Fruit fly (Drosophila melanogaster): ENCODE data around the gene CG12099.

Gene CG12099

DNA sequence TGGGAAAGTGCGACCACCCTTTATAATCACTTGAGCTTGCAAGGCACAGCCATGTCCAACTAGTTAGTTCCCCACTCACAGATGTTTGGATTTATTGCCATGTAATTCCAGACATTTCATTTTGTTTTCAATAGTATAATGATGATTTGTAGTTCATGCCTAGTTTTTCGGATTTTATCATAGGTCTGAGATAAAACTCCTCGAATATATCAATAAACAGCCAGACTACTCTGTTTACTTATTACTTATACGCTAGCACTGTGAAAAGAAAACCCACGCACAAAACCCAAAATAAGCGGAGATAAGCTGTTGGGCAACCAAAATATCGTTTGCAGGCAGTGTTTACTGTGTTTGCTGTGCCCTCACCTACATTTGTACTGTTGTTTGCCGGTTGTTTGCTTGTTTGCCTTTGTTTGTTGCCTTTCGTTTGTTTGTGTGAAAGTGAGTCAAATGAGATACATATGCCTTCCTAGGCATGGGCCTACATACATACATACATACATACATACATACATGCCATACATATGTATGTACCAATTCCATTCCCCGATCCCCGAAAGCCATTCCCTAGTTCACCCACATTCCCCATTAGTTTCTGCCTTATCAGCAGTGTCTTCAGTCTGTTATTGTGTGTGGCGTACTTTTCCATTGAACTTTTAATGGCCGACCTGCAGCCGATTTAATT, 21.0 kb upstream of the CG12099 start:
- TF ChIP-seq Sin3A (optimal IDR thresholded peaks at IDR 0.05): no peak
- peak; percentile 8 for TF ChIP-seq D19B (GFP tag; optimal IDR thresholded peaks at IDR 0.05)
- TF ChIP-seq NC2β (GFP tag; optimal IDR thresholded peaks at IDR 0.05): peak; percentile 50
- peak; percentile 73 for TF ChIP-seq CG2712 (tag; optimal IDR thresholded peaks at IDR 0.05)
- TF ChIP-seq CG30020 (tag; optimal IDR thresholded peaks at IDR 0.05): no peak
- TF ChIP-seq Jarid2 (GFP tag; optimal IDR thresholded peaks at IDR 0.05): peak; percentile 46
- TF ChIP-seq CG30403 (GFP tag; optimal IDR thresholded peaks at IDR 0.05): peak; percentile 36
- 0 out of 2 replicates have a peak, but pooled peaks have one; percentile 24 for TF ChIP-seq ap (GFP tag; IDR thresholded peaks at IDR 0.05)
- TF ChIP-seq B-H1 (GFP tag; IDR thresholded peaks at IDR 0.05): no peak
- TF ChIP-seq CG7839 (tag; optimal IDR thresholded peaks at IDR 0.05): peak; percentile 76
- TF ChIP-seq Ptx1 (GFP tag; IDR thresholded peaks at IDR 0.05): peak; percentile 72
- TF ChIP-seq trem (tag; optimal IDR thresholded peaks at IDR 0.05): peak; percentile 52
- peak; percentile 93 for TF ChIP-seq ATbp (GFP tag; optimal IDR thresholded peaks at IDR 0.05)
- TF ChIP-seq CG1603 (tag; optimal IDR thresholded peaks at IDR 0.05): peak; percentile 81
- peak; percentile 68 for TF ChIP-seq da (GFP tag; optimal IDR thresholded peaks at IDR 0.05)
- no peak for TF ChIP-seq br (optimal IDR thresholded peaks at IDR 0.05)
- no peak for TF ChIP-seq Scr (GFP tag; IDR thresholded peaks at IDR 0.05; ENCODE audit: partially characterized antibody)
- peak; percentile 69 for TF ChIP-seq gcm (GFP tag; optimal IDR thresholded peaks at IDR 0.05)
- no peak for TF ChIP-seq mld (GFP tag; IDR thresholded peaks at IDR 0.05; ENCODE audit: partially characterized antibody)
- TF ChIP-seq CG17568 (GFP tag; optimal IDR thresholded peaks at IDR 0.05): peak; percentile 73
- no peak for TF ChIP-seq Neu2 (GFP tag; optimal IDR thresholded peaks at IDR 0.05; ENCODE audit: borderline replicate concordance)
- peak; percentile 82 for TF ChIP-seq dmrt11E (tag; optimal IDR thresholded peaks at IDR 0.05)
- TF ChIP-seq CG11093 (GFP tag; IDR thresholded peaks at IDR 0.05): no peak; the same call in 2 of the 3 replicates
- peak; percentile 93 for TF ChIP-seq CG6813 (GFP tag; optimal IDR thresholded peaks at IDR 0.05)
- peak; percentile 63; the same call in 1 of the 2 replicates for TF ChIP-seq Awh (GFP tag; IDR thresholded peaks at IDR 0.05)
- TF ChIP-seq repo (GFP tag; optimal IDR thresholded peaks at IDR 0.05): peak; percentile 37
- peak; percentile 64 for TF ChIP-seq CG12391 (tag; optimal IDR thresholded peaks at IDR 0.05)
- peak; percentile 64 for TF ChIP-seq CG10147 (GFP tag; optimal IDR thresholded peaks at IDR 0.05)
- no peak for TF ChIP-seq CG13894 (tag; optimal IDR thresholded peaks at IDR 0.05)
- TF ChIP-seq hth (optimal IDR thresholded peaks at IDR 0.05): no peak
- TF ChIP-seq nmo (GFP tag; optimal IDR thresholded peaks at IDR 0.05): peak; percentile 63
- no peak for TF ChIP-seq emc (GFP tag; optimal IDR thresholded peaks at IDR 0.05)
- peak; percentile 62 for TF ChIP-seq HHEX (GFP tag; optimal IDR thresholded peaks at IDR 0.05)
- peak; percentile 85 for TF ChIP-seq CG9727 (GFP tag; optimal IDR thresholded peaks at IDR 0.05)
- TF ChIP-seq fd96Cb (tag; optimal IDR thresholded peaks at IDR 0.05): peak; percentile 44
- peak; percentile 62 for TF ChIP-seq CG31365 (tag; optimal IDR thresholded peaks at IDR 0.05)
- TF ChIP-seq CG31388 (GFP tag; optimal IDR thresholded peaks at IDR 0.05): no peak
- no peak for TF ChIP-seq sna (GFP tag; IDR thresholded peaks at IDR 0.05; ENCODE audit: partially characterized antibody)
- TF ChIP-seq CG14667 (GFP tag; IDR thresholded peaks at IDR 0.05): 0 out of 2 replicates have a peak, but pooled peaks have one; percentile 12
- TF ChIP-seq sim (GFP tag; IDR thresholded peaks at IDR 0.05): no peak
- TF ChIP-seq CG10321 (GFP tag; IDR thresholded peaks at IDR 0.05): no peak
- TF ChIP-seq CG14710 (tag; optimal IDR thresholded peaks at IDR 0.05): peak; percentile 79
- TF ChIP-seq BtbVII (GFP tag; optimal IDR thresholded peaks at IDR 0.05): peak; percentile 53
- TF ChIP-seq CG10209 (GFP tag; optimal IDR thresholded peaks at IDR 0.05): peak; percentile 81
- peak; percentile 64 for TF ChIP-seq PHDP (tag; optimal IDR thresholded peaks at IDR 0.05)
- peak; percentile 78 for TF ChIP-seq CG8924 (tag; optimal IDR thresholded peaks at IDR 0.05)
- TF ChIP-seq dati (GFP tag; IDR thresholded peaks at IDR 0.05): no peak
- no peak for TF ChIP-seq dimm (GFP tag; IDR thresholded peaks at IDR 0.05)
- TF ChIP-seq CG18262 (tag; optimal IDR thresholded peaks at IDR 0.05): peak; percentile 78
- TF ChIP-seq Ets97D (GFP tag; optimal IDR thresholded peaks at IDR 0.05): peak; percentile 37
